Worm (Caenorhabditis elegans) whole organism, mixed stage, embryonic: Measurements from ENCODE around the gene abhd-3.2.

Experiments
- M03D4.4 ChIP-seq: sonication (generic microtip); optimal IDR thresholded peaks from 2 replicates; lab custom pipeline; 2017; ENCODE audit warnings: mild to moderate bottlenecking, missing genetic modification characterization, missing compliant biosample characterization
- bed-3 ChIP-seq: fragments of 200-800 bp; sonication (Bioruptor generic); optimal IDR thresholded peaks from 3 replicates; lab custom pipeline; 2018; ENCODE audit warnings: mild to moderate bottlenecking, missing genetic modification characterization, moderate library complexity, missing compliant biosample characterization
- blmp-1 ChIP-seq: fragments of 150-350 bp; optimal IDR thresholded peaks from 2 replicates; lab custom pipeline; 2014; ENCODE audit warnings: missing biosample characterization, missing genetic modification characterization
- ceh-39 ChIP-seq: fragments of 150-350 bp; optimal IDR thresholded peaks from 2 replicates; lab custom pipeline; 2014; ENCODE audit warnings: missing biosample characterization, missing genetic modification characterization
- ceh-83 ChIP-seq: fragments of 200-800 bp; sonication (Bioruptor generic); optimal IDR thresholded peaks from 2 replicates; lab custom pipeline; 2018; ENCODE audit warnings: mild to moderate bottlenecking, missing genetic modification characterization, missing compliant biosample characterization
- ces-1 ChIP-seq: fragments of 150-350 bp; optimal IDR thresholded peaks from 2 replicates; lab custom pipeline; 2014; ENCODE audit warnings: missing biosample characterization, missing genetic modification reagents, missing genetic modification characterization
- cnd-1 ChIP-seq: fragments of 200-800 bp; sonication (Bioruptor generic); optimal IDR thresholded peaks from 2 replicates; lab custom pipeline; 2018; ENCODE audit warnings: mild to moderate bottlenecking, missing genetic modification characterization, missing compliant biosample characterization
- drap-1 ChIP-seq: fragments of 200-800 bp; sonication (Bioruptor generic); optimal IDR thresholded peaks from 3 replicates; lab custom pipeline; 2018; ENCODE audit warnings: mild to moderate bottlenecking, missing genetic modification characterization, missing compliant biosample characterization
- elt-1 ChIP-seq: sonication (generic microtip); optimal IDR thresholded peaks from 2 replicates; lab custom pipeline; 2017; ENCODE audit warnings: missing genetic modification characterization, mild to moderate bottlenecking, missing compliant biosample characterization, antibody characterized with exemption, moderate library complexity, borderline replicate concordance; ENCODE audit not compliant: insufficient read depth
- elt-3 ChIP-seq: fragments of 150-350 bp; optimal IDR thresholded peaks from 2 replicates; lab custom pipeline; 2014; ENCODE audit warnings: missing biosample characterization, missing genetic modification characterization
- flh-1 ChIP-seq: fragments of 200-800 bp; sonication (Bioruptor generic); optimal IDR thresholded peaks from 2 replicates; lab custom pipeline; 2018; ENCODE audit warnings: mild to moderate bottlenecking, missing genetic modification characterization, moderate library complexity, missing compliant biosample characterization
- ham-2 ChIP-seq: fragments of 200-800 bp; sonication (Bioruptor generic); optimal IDR thresholded peaks from 2 replicates; lab custom pipeline; 2018; ENCODE audit warnings: mild to moderate bottlenecking, missing genetic modification characterization, missing compliant biosample characterization
- lin-13 ChIP-seq: fragments of 150-350 bp; optimal IDR thresholded peaks from 2 replicates; lab custom pipeline; 2014; ENCODE audit warnings: missing biosample characterization, missing genetic modification characterization
- lin-32 ChIP-seq: fragments of 200-800 bp; sonication (Bioruptor generic); optimal IDR thresholded peaks from 2 replicates; lab custom pipeline; 2018; ENCODE audit warnings: mild to moderate bottlenecking, missing genetic modification characterization, missing compliant biosample characterization
- lsy-2 ChIP-seq: fragments of 150-350 bp; optimal IDR thresholded peaks from 2 replicates; lab custom pipeline; 2014; ENCODE audit warnings: missing biosample characterization, missing genetic modification characterization
- mab-5 ChIP-seq: fragments of 150-350 bp; optimal IDR thresholded peaks from 2 replicates; lab custom pipeline; 2014; ENCODE audit warnings: missing biosample characterization, missing genetic modification characterization
- mls-2 ChIP-seq: sonication (generic microtip); optimal IDR thresholded peaks from 2 replicates; lab custom pipeline; 2016; ENCODE audit warnings: mild to moderate bottlenecking, missing genetic modification characterization, moderate library complexity, missing compliant biosample characterization
- nhr-12 ChIP-seq: fragments of 150-350 bp; optimal IDR thresholded peaks from 2 replicates; lab custom pipeline; 2014; ENCODE audit warnings: missing biosample characterization, missing genetic modification characterization
- nhr-28 ChIP-seq: fragments of 150-350 bp; optimal IDR thresholded peaks from 2 replicates; lab custom pipeline; 2014; ENCODE audit warnings: missing biosample characterization, missing genetic modification characterization
- pha-4 ChIP-seq: fragments of 150-350 bp; optimal IDR thresholded peaks from 2 replicates; lab custom pipeline; 2018; ENCODE audit warnings: missing biosample characterization, missing genetic modification reagents, missing genetic modification characterization
- sem-2 ChIP-seq: fragments of 200-800 bp; sonication (Bioruptor generic); optimal IDR thresholded peaks from 2 replicates; lab custom pipeline; 2018; ENCODE audit warnings: mild to moderate bottlenecking, missing genetic modification characterization, missing compliant biosample characterization
- snpc-4 ChIP-seq: fragments of 150-350 bp; optimal IDR thresholded peaks from 2 replicates; lab custom pipeline; 2014; ENCODE audit warnings: missing biosample characterization, missing genetic modification characterization
- sptf-1 ChIP-seq: sonication (generic microtip); optimal IDR thresholded peaks from 2 replicates; lab custom pipeline; 2017; ENCODE audit warnings: mild to moderate bottlenecking, missing genetic modification characterization, moderate library complexity, missing compliant biosample characterization
- tbx-8 ChIP-seq: fragments of 200-800 bp; sonication (Bioruptor generic); optimal IDR thresholded peaks from 2 replicates; lab custom pipeline; 2018; ENCODE audit warnings: mild to moderate bottlenecking, missing genetic modification characterization, moderate library complexity, missing compliant biosample characterization
- unc-120 ChIP-seq: sonication (generic microtip); optimal IDR thresholded peaks from 2 replicates; lab custom pipeline; 2017; ENCODE audit warnings: missing genetic modification characterization, missing compliant biosample characterization; ENCODE audit not compliant: poor library complexity, severe bottlenecking
- unc-39 ChIP-seq: fragments of 150-350 bp; optimal IDR thresholded peaks from 2 replicates; lab custom pipeline; 2014; ENCODE audit warnings: missing biosample characterization, missing genetic modification characterization
- unc-62 ChIP-seq: fragments of 150-350 bp; optimal IDR thresholded peaks from 2 replicates; lab custom pipeline; 2014; ENCODE audit warnings: missing biosample characterization, missing genetic modification reagents, missing genetic modification characterization
- zip-8 ChIP-seq: fragments of 150-350 bp; optimal IDR thresholded peaks from 2 replicates; lab custom pipeline; 2014; ENCODE audit warnings: missing biosample characterization, missing genetic modification characterization
- ztf-11 ChIP-seq: fragments of 150-350 bp; optimal IDR thresholded peaks from 2 replicates; lab custom pipeline; 2014; ENCODE audit warnings: missing biosample characterization, missing genetic modification characterization

The abhd-3.2 gene

DNA sequence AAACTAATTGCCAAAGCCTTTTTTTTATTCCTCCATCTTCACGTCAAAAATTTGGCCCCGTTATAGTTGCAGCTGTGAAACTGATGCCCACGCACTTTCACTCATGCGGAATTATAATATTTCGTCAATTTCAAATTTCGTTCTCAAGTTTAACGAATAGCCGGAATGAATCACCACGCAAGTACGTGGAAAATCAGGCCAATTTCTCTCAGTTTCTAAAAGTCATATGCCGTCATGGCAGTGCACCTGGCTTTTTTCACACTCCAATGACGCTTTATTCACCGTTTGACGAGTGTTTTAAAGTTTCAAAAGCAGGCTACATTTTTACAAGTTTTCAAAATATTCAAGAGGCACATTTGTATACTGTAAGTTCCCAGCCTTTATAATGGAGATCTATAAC, 29.9 kb downstream of the abhd-3.2 start:
- TF ChIP-seq mab-5 (tag; lab: Kevin White, UChicago) (no peak), ces-1 (GFP tag; lab: Kevin White, UChicago) (no peak), lsy-2 (no peak), drap-1 (GFP tag; lab: Kevin White, UChicago) (no peak), flh-1 (GFP tag; lab: Kevin White, UChicago) (no peak), blmp-1 (tag; lab: Kevin White, UChicago) (no peak), mls-2 (tag; lab: Kevin White, UChicago) (no peak), ceh-39 (tag; lab: Kevin White, UChicago) (no peak), elt-1 (tag; lab: Kevin White, UChicago) (no peak), ztf-11 (tag; lab: Kevin White, UChicago) (no peak), M03D4.4 (tag; lab: Kevin White, UChicago) (no peak), nhr-28 (tag; lab: Kevin White, UChicago) (no peak), ceh-83 (GFP tag; lab: Kevin White, UChicago) (no peak), elt-3 (tag; lab: Kevin White, UChicago) (no peak), ham-2 (GFP tag; lab: Kevin White, UChicago) (no peak), nhr-12 (tag; lab: Kevin White, UChicago) (no peak), snpc-4 (tag; lab: Kevin White, UChicago) (no peak), lin-32 (GFP tag; lab: Kevin White, UChicago) (no peak), zip-8 (no peak)

DNA sequence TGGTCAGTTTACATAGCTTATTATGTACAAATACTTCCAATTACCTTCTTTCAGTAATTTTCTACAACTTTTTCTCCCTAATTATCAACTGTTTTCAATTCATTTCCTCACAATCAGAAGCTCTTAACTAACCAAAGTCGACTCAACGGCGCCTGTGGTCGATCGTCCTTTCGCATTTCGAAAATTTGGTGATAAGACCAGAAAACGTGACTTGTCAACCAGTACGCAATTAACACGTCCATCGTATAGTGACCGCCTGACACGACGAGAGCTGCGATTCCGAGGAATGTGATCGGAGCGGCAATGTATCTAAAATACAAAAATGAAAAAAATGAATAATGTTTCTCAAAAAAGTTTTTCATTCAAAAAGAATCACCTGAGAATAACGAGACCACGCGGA, 32.1 kb downstream of the abhd-3.2 start:
- TF ChIP-seq zip-8 (no peak), unc-120 (tag; lab: Kevin White, UChicago) (no peak), unc-62 (GFP tag; lab: Kevin White, UChicago) (no peak), lin-13 (no peak), cnd-1 (tag; lab: Kevin White, UChicago) (no peak), lsy-2 (no peak), M03D4.4 (tag; lab: Kevin White, UChicago) (no peak), unc-39 (tag; lab: Kevin White, UChicago) (no peak), sptf-1 (tag; lab: Kevin White, UChicago) (no peak), pha-4 (tag; lab: Kevin White, UChicago) (no peak)

DNA sequence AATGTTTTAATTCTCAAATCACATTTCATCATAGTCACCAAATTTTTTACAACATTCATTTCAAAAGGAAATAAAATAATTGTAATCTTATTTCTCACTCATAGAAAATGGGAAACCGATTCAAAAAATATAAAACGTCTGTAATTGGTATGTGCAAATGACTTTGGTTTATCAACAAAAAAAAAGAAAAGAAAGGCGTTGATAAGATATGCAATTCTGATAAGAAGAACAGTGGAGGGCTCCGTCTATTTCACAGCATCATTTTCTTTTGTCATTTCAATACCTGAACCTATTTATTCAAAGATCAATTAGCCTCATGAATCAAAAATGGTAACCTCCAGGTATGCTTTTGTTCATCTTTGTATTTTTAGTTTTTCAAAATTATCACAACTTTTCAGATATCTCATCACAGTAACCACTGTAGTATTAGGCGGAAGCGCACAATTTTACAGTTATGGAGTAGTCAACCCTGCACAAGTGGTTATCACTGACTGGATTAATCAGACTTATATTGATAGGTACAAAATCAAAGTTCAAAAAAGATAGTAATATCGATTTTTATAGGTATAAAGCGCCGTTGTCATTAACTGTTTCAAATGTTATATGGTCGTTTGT, 39.4 kb downstream of the abhd-3.2 start, which contains the start of gene F53H8.3:
Gene F53H8.3, plus strand, starts transcription at position 275 of the 615 bp plus-strand sequence.
- TF ChIP-seq ceh-83 (GFP tag; lab: Kevin White, UChicago) = no peak
- no peak for TF ChIP-seq ham-2 (GFP tag; lab: Kevin White, UChicago)
- TF ChIP-seq bed-3 (GFP tag; lab: Kevin White, UChicago) = no peak
- TF ChIP-seq sem-2 (GFP tag; lab: Kevin White, UChicago) = no peak
- no peak for TF ChIP-seq lsy-2
- no peak for TF ChIP-seq unc-62 (GFP tag; lab: Kevin White, UChicago)

DNA sequence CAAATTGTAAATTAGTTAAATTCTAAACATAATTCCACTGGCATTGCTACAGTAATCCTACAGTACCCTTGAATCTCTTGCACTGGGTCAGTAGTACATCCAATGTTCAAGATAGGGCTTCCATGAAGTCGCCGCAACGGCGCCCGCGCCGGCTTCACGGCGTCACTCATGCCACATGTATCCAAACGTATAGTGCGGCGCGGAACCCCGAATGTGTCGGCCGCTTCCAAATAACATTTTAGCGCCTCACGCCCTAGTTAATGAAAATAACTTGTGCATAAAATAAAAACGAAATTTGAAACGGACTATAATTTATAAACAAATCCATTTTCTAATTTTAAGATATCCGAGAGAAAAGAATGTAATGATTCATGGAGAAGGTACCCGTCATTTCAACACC, 41.8 kb downstream of the abhd-3.2 start:
- TF ChIP-seq lin-32 (GFP tag; lab: Kevin White, UChicago) = no peak

DNA sequence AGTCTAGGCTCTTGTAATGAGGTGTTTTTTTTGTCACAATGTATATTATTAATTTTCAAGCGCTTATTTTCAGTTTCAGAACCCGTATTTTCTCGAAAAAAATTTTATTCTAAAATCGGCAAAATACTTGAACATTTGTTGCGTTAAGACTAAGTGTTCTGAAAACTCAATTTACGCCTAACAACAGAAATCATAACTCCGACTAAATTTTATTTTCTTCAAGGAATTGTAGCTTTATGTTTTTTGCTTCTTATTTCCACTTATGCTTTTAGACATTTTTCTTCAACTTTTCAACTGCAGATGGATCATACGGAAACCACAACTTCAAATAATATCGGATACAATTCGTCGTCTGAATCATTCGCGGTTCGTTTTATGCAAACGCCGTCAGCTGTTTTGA, 44.3 kb downstream of the abhd-3.2 start, which contains the start of gene F35H12.1:
Gene F35H12.1, plus strand, starts transcription at position 301 of the 400 bp plus-strand sequence.
- TF ChIP-seq cnd-1 (tag; lab: Kevin White, UChicago) = no peak
- no peak for TF ChIP-seq lin-32 (GFP tag; lab: Kevin White, UChicago)
- no peak for TF ChIP-seq drap-1 (GFP tag; lab: Kevin White, UChicago)
- no peak for TF ChIP-seq lin-13
- no peak for TF ChIP-seq nhr-28 (tag; lab: Kevin White, UChicago)
- TF ChIP-seq ham-2 (GFP tag; lab: Kevin White, UChicago) = no peak
- no peak for TF ChIP-seq tbx-8
- no peak for TF ChIP-seq snpc-4 (tag; lab: Kevin White, UChicago)
- no peak for TF ChIP-seq blmp-1 (tag; lab: Kevin White, UChicago)
- TF ChIP-seq bed-3 (GFP tag; lab: Kevin White, UChicago) = no peak
- TF ChIP-seq nhr-12 (tag; lab: Kevin White, UChicago) = no peak
- no peak for TF ChIP-seq sem-2 (GFP tag; lab: Kevin White, UChicago)
- TF ChIP-seq unc-39 (tag; lab: Kevin White, UChicago) = no peak
- no peak for TF ChIP-seq pha-4 (tag; lab: Kevin White, UChicago)
- TF ChIP-seq ceh-39 (tag; lab: Kevin White, UChicago) = no peak
- no peak for TF ChIP-seq sptf-1 (tag; lab: Kevin White, UChicago)
- no peak for TF ChIP-seq unc-62 (GFP tag; lab: Kevin White, UChicago)
- no peak for TF ChIP-seq mls-2 (tag; lab: Kevin White, UChicago)
